Worm (Caenorhabditis elegans) whole organism, late embryonic: ENCODE results near the gene kin-26.

Experiments used
- ama-1 ChIP-seq: fragments of 150-350 bp; optimal IDR thresholded peaks from 2 replicates; lab custom pipeline; 2014
- ceh-30 ChIP-seq: fragments of 150-350 bp; optimal IDR thresholded peaks from 2 replicates; lab custom pipeline; 2014; ENCODE audit warnings: missing biosample characterization, missing genetic modification characterization
- ets-4 ChIP-seq: sonication (generic microtip); optimal IDR thresholded peaks from 2 replicates; lab custom pipeline; 2016; ENCODE audit warnings: missing genetic modification characterization, missing compliant biosample characterization
- nhr-11 ChIP-seq: fragments of 150-350 bp; optimal IDR thresholded peaks from 2 replicates; lab custom pipeline; 2014; ENCODE audit warnings: missing biosample characterization, missing genetic modification characterization
- odd-2 ChIP-seq: sonication (generic microtip); optimal IDR thresholded peaks from 2 replicates; lab custom pipeline; 2017; ENCODE audit warnings: antibody characterized with exemption, mild to moderate bottlenecking, missing genetic modification characterization, missing compliant biosample characterization
- pha-4 ChIP-seq: fragments of 150-350 bp; optimal IDR thresholded peaks from 2 replicates; lab custom pipeline; 2018; ENCODE audit warnings: missing biosample characterization, missing genetic modification reagents, missing genetic modification characterization
- pqm-1 ChIP-seq: sonication (generic microtip); optimal IDR thresholded peaks from 2 replicates; lab custom pipeline; 2016; ENCODE audit warnings: missing genetic modification characterization, missing compliant biosample characterization
- sdc-2 ChIP-seq: sonication (generic microtip); optimal IDR thresholded peaks from 2 replicates; lab custom pipeline; 2016; ENCODE audit warnings: missing genotype, missing genetic modification characterization, missing compliant biosample characterization
- sox-4 ChIP-seq: sonication (generic microtip); optimal IDR thresholded peaks from 2 replicates; lab custom pipeline; 2017; ENCODE audit warnings: mild to moderate bottlenecking, missing genetic modification characterization, inconsistent platforms, missing compliant biosample characterization
- unc-55 ChIP-seq: sonication (generic microtip); optimal IDR thresholded peaks from 2 replicates; lab custom pipeline; 2017; ENCODE audit warnings: missing biosample characterization, missing genetic modification reagents, missing genetic modification characterization

ce11 chrIV:7846386-7846785 is 31.3 kb downstream of the kin-26 start, which contains the start of gene C06A6.2:
- TF ChIP-seq unc-55 (GFP tag; lab: Kevin White, UChicago) = no peak
- no peak for TF ChIP-seq nhr-11 (tag; lab: Kevin White, UChicago)
- TF ChIP-seq ceh-30 (tag; lab: Kevin White, UChicago) = no peak
- TF ChIP-seq ama-1 (lab: Kevin White, UChicago) = no peak
- TF ChIP-seq pha-4 (tag; lab: Kevin White, UChicago) = no peak
- no peak for TF ChIP-seq odd-2 (tag; lab: Kevin White, UChicago)
- TF ChIP-seq ets-4 (tag; lab: Kevin White, UChicago) = no peak
- TF ChIP-seq sox-4 (tag; lab: Kevin White, UChicago) = no peak
- TF ChIP-seq sdc-2 (tag; lab: Kevin White, UChicago) = no peak
- TF ChIP-seq pqm-1 (tag; lab: Kevin White, UChicago) = no peak
